Fruit fly (Drosophila melanogaster): Measurements from ENCODE around the gene CG13014.

CG13014 gene

DNA sequence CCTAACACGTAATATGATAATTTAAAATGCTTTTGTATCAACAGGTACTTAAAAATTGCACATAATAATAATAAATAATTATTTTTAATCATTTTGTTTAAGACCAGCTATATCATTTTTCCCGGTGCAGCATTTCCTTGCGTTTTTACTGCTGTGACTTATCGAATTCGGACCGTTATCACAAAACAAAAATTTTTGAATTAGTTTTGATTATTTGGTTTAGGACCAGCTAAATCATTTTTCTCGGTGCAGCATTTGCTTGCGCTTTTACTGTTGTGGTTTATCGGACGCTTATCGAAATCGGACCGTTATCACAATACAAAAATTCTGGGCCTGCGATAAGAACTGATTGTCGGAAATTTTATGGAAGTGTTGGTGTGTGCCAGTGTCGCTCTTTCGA lies 35.1 kb upstream of the CG13014 start (continued):
- no peak for TF ChIP-seq Rx (GFP tag; IDR thresholded peaks at IDR 0.05)
- TF ChIP-seq Bteb2 (GFP tag; optimal IDR thresholded peaks at IDR 0.05) = peak; percentile 26
- peak; percentile 68 for TF ChIP-seq CrebB (tag; optimal IDR thresholded peaks at IDR 0.05)
- no peak for TF ChIP-seq mld (GFP tag; IDR thresholded peaks at IDR 0.05; ENCODE audit: partially characterized antibody)
- TF ChIP-seq CG10209 (GFP tag; optimal IDR thresholded peaks at IDR 0.05) = peak; percentile 84
- no peak for TF ChIP-seq dati (GFP tag; IDR thresholded peaks at IDR 0.05)
- peak; percentile 69 for TF ChIP-seq CG14710 (tag; optimal IDR thresholded peaks at IDR 0.05)
- peak; percentile 85 for TF ChIP-seq CoRest (tag; optimal IDR thresholded peaks at IDR 0.05)
- peak in 1 of 2 experiments; percentile 37 for TF ChIP-seq Hr78 (GFP tag; optimal IDR thresholded peaks at IDR 0.05)
- peak; percentile 43 for TF ChIP-seq pum (GFP tag; optimal IDR thresholded peaks at IDR 0.05)
- TF ChIP-seq CG18476 (GFP tag; optimal IDR thresholded peaks at IDR 0.05) = peak; percentile 65
- peak; percentile 63; the same call in 1 of the 3 replicates for TF ChIP-seq otp (GFP tag; IDR thresholded peaks at IDR 0.05)
- TF ChIP-seq CG10654 (GFP tag; optimal IDR thresholded peaks at IDR 0.05) = peak; percentile 78
- peak; percentile 79; the same call in 1 of the 2 replicates for TF ChIP-seq ranshi (GFP tag; IDR thresholded peaks at IDR 0.05)
- no peak for TF ChIP-seq CG1832 (GFP tag; optimal IDR thresholded peaks at IDR 0.05)
- peak; percentile 59 for TF ChIP-seq CG4328 (GFP tag; optimal IDR thresholded peaks at IDR 0.05)
- peak; percentile 73 for TF ChIP-seq CG6254 (GFP tag; optimal IDR thresholded peaks at IDR 0.05)
- peak; percentile 56; the same call in 1 of the 2 replicates for TF ChIP-seq CG11085 (GFP tag; IDR thresholded peaks at IDR 0.05)
- peak; percentile 70 for TF ChIP-seq Abd-B (GFP tag; optimal IDR thresholded peaks at IDR 0.05)
- peak; percentile 81 for TF ChIP-seq Xbp1 (GFP tag; optimal IDR thresholded peaks at IDR 0.05)
- peak; percentile 86 for TF ChIP-seq CG8924 (tag; optimal IDR thresholded peaks at IDR 0.05)
- peak; percentile 60 for TF ChIP-seq CG15011 (GFP tag; optimal IDR thresholded peaks at IDR 0.05)
- no peak for TF ChIP-seq CG42726 (GFP tag; IDR thresholded peaks at IDR 0.05; ENCODE audit: partially characterized antibody)
- peak; percentile 58 for TF ChIP-seq CG9609 (GFP tag; optimal IDR thresholded peaks at IDR 0.05)
- peak; percentile 67 for TF ChIP-seq ase (GFP tag; IDR thresholded peaks at IDR 0.05)
- TF ChIP-seq CG5953 (GFP tag; IDR thresholded peaks at IDR 0.05) = peak; percentile 70
- TF ChIP-seq lmd (GFP tag; IDR thresholded peaks at IDR 0.05) = peak; percentile 76; the same call in 1 of the 2 replicates
- peak; percentile 87 for TF ChIP-seq CG3281 (GFP tag; optimal IDR thresholded peaks at IDR 0.05)
- TF ChIP-seq sna (GFP tag; IDR thresholded peaks at IDR 0.05; ENCODE audit: partially characterized antibody) = no peak
- peak; percentile 81 for TF ChIP-seq Blimp-1 (GFP tag; optimal IDR thresholded peaks at IDR 0.05)
- TF ChIP-seq CG11504 (tag; optimal IDR thresholded peaks at IDR 0.05) = peak; percentile 88
- peak; percentile 36 for TF ChIP-seq CG13287 (GFP tag; IDR thresholded peaks at IDR 0.05; ENCODE audit: partially characterized antibody)
- TF ChIP-seq CG14441 (GFP tag; IDR thresholded peaks at IDR 0.05) = peak; percentile 76
- TF ChIP-seq CG17802 (tag; optimal IDR thresholded peaks at IDR 0.05) = peak; percentile 56
- TF ChIP-seq shn (GFP tag; optimal IDR thresholded peaks at IDR 0.05) = peak; percentile 11
- peak; percentile 63 for TF ChIP-seq ap (GFP tag; IDR thresholded peaks at IDR 0.05)
- no peak for TF ChIP-seq ato (GFP tag; IDR thresholded peaks at IDR 0.05; ENCODE audit: partially characterized antibody)
- TF ChIP-seq CG10979 (tag; optimal IDR thresholded peaks at IDR 0.05) = peak; percentile 81
- peak in 1 of 2 experiments; percentile 79 for TF ChIP-seq Eip74EF (GFP tag; optimal IDR thresholded peaks at IDR 0.05)
- peak; percentile 55 for TF ChIP-seq CG1792 (GFP tag; optimal IDR thresholded peaks at IDR 0.05)
- no peak for TF ChIP-seq CG4360 (GFP tag; IDR thresholded peaks at IDR 0.05)
- peak; percentile 54 for TF ChIP-seq zfh2 (GFP tag; optimal IDR thresholded peaks at IDR 0.05)
- TF ChIP-seq unpg (GFP tag; optimal IDR thresholded peaks at IDR 0.05) = peak; percentile 90
- TF ChIP-seq NC2α (GFP tag; optimal IDR thresholded peaks at IDR 0.05) = no peak
- TF ChIP-seq CG10565 (GFP tag; optimal IDR thresholded peaks at IDR 0.05) = peak; percentile 34
- TF ChIP-seq Nf-YC (tag; optimal IDR thresholded peaks at IDR 0.05) = peak; percentile 54
- no peak for TF ChIP-seq jumu (GFP tag; optimal IDR thresholded peaks at IDR 0.05)
- peak; percentile 78 for TF ChIP-seq mirr (GFP tag; optimal IDR thresholded peaks at IDR 0.05)
- peak; percentile 62 for TF ChIP-seq Nf-YB (GFP tag; optimal IDR thresholded peaks at IDR 0.05)

All from whole organism, embryonic.